Worm (Caenorhabditis elegans): ENCODE results near the gene ttb-1.

The ttb-1 gene

ce11 chrV:123915-124314 is 32.7 kb upstream of the ttb-1 start:
- TF ChIP-seq cebp-1 (GFP tag; IDR thresholded peaks at IDR 0.05) (no peak), cebp-1 (tag; optimal IDR thresholded peaks at IDR 0.05) (no peak), mel-28 (tag; optimal IDR thresholded peaks at IDR 0.05; ENCODE audit: borderline replicate concordance) (no peak), lsl-1 (GFP tag; optimal IDR thresholded peaks at IDR 0.05) (peak; percentile 11), gei-17 (GFP tag; optimal IDR thresholded peaks at IDR 0.05) (no peak), pbrm-1 (GFP tag; IDR thresholded peaks at IDR 0.05) (0 out of 2 replicates have a peak, but pooled peaks have one; percentile 14), F49E8.2 (tag; optimal IDR thresholded peaks at IDR 0.05; ENCODE audit: insufficient read depth) (peak; percentile 8), madf-6 (GFP tag; IDR thresholded peaks at IDR 0.05) (peak; percentile 48), snpc-1.1 (tag; optimal IDR thresholded peaks at IDR 0.05; ENCODE audit: insufficient read depth) (no peak), pha-4 (tag; optimal IDR thresholded peaks at IDR 0.05) (no peak), snpc-3.4 (tag; optimal IDR thresholded peaks at IDR 0.05) (no peak)

- TF ChIP-seq egl-44 (GFP tag; IDR thresholded peaks at IDR 0.05) (no peak), F37B4.10 (GFP tag; IDR thresholded peaks at IDR 0.05) (no peak), hmg-1.2 (GFP tag; IDR thresholded peaks at IDR 0.05) (peak; percentile 100), madf-6 (GFP tag; IDR thresholded peaks at IDR 0.05) (peak; percentile 66), Y67H2A.10 (GFP tag; conservative IDR thresholded peaks at IDR 0.05) (no peak), rec-8 (tag; optimal IDR thresholded peaks at IDR 0.05) (no peak), F23B12.7 (tag; optimal IDR thresholded peaks at IDR 0.05; ENCODE audit: insufficient read depth) (peak; percentile 7), ekl-4 (GFP tag; IDR thresholded peaks at IDR 0.05) (peak; percentile 56; the same call in 1 of the 2 replicates), athp-1 (tag; optimal IDR thresholded peaks at IDR 0.05) (no peak), gei-17 (GFP tag; optimal IDR thresholded peaks at IDR 0.05) (no peak), ztf-18 (tag; optimal IDR thresholded peaks at IDR 0.05) (peak; percentile 27), nhr-179 (tag; optimal IDR thresholded peaks at IDR 0.05) (no peak), snpc-4 (GFP tag; optimal IDR thresholded peaks at IDR 0.05) (no peak), snpc-4 (tag; optimal IDR thresholded peaks at IDR 0.05) (peak in 2 of 4 experiments; percentile 42 to 58), C17E4.6 (GFP tag; IDR thresholded peaks at IDR 0.05) (no peak), dpl-1 (GFP tag; optimal IDR thresholded peaks at IDR 0.05) (peak; percentile 3), let-607 (tag; optimal IDR thresholded peaks at IDR 0.05) (peak in 1 of 2 experiments; percentile 57), rpc-1 (optimal IDR thresholded peaks at IDR 0.05) (peak; percentile 41), rpc-1 (tag; optimal IDR thresholded peaks at IDR 0.05) (no peak), F49E8.2 (tag; optimal IDR thresholded peaks at IDR 0.05; ENCODE audit: insufficient read depth) (no peak), tbp1 (GFP tag; optimal IDR thresholded peaks at IDR 0.05) (peak; percentile 40), lin-40 (tag; optimal IDR thresholded peaks at IDR 0.05) (peak; percentile 76), lin-26 (GFP tag; IDR thresholded peaks at IDR 0.05) (no peak), nhr-120 (GFP tag; IDR thresholded peaks at IDR 0.05) (no peak), hrde-1 (tag; optimal IDR thresholded peaks at IDR 0.05; ENCODE audit: borderline replicate concordance) (no peak), sdz-38 (tag; optimal IDR thresholded peaks at IDR 0.05) (no peak), bed-1 (GFP tag; IDR thresholded peaks at IDR 0.05) (no peak), B0019.2 (GFP tag; conservative IDR thresholded peaks at IDR 0.05) (0 out of 2 replicates have a peak, but pooled peaks have one; percentile 18), T26A5.8 (tag; optimal IDR thresholded peaks at IDR 0.05) (no peak), nhr-80 (tag; optimal IDR thresholded peaks at IDR 0.05) (no peak), hmg-20 (GFP tag; IDR thresholded peaks at IDR 0.05) (no peak), cebp-1 (GFP tag; IDR thresholded peaks at IDR 0.05) (no peak), cebp-1 (tag; optimal IDR thresholded peaks at IDR 0.05) (peak; percentile 50), dox-1 (GFP tag; IDR thresholded peaks at IDR 0.05) (peak; percentile 86), D2030.7 (GFP tag; IDR thresholded peaks at IDR 0.05) (peak; percentile 88), cebp-2 (GFP tag; IDR thresholded peaks at IDR 0.05) (no peak), aptf-3 (GFP tag; IDR thresholded peaks at IDR 0.05) (no peak), mes-4 (tag; optimal IDR thresholded peaks at IDR 0.05) (no peak), Y53F4B.3 (GFP tag; IDR thresholded peaks at IDR 0.05) (no peak), pbrm-1 (GFP tag; IDR thresholded peaks at IDR 0.05) (peak; percentile 35; the same call in 1 of the 2 replicates), attf-5 (GFP tag; optimal IDR thresholded peaks at IDR 0.05) (peak; percentile 57)
These were observed 30.0 kb upstream of the ttb-1 start, which contains the start of gene W03F9.1 for ce11 chrV:126610-127009. Gene W03F9.1 (minus strand): TSS chrV:126718.
